Worm (Caenorhabditis elegans) whole organism, midembryonic: ENCODE results near the gene mrps-34.

ENCODE experiments used
- T22C8.4 ChIP-seq: fragments of 200-800 bp; sonication (Bioruptor generic); IDR thresholded peaks from 2 replicates; pipeline ENCODE4 v1.3.6; 2022; ENCODE audit warnings: missing genetic modification characterization, missing compliant biosample characterization
- cog-1 ChIP-seq: sonication (generic microtip); optimal IDR thresholded peaks from 2 replicates; lab custom pipeline; 2016; ENCODE audit warnings: missing genetic modification characterization, missing compliant biosample characterization
- flt-1 ChIP-seq: fragments of 200-800 bp; sonication (Bioruptor generic); IDR thresholded peaks from 2 replicates; pipeline ENCODE4 v1.3.6; 2022; ENCODE audit warnings: missing genetic modification characterization, missing compliant biosample characterization
- klf-2 ChIP-seq: fragments of 200-800 bp; sonication (Bioruptor generic); conservative IDR thresholded peaks from 2 replicates; pipeline ENCODE4 v1.3.6; 2022; ENCODE audit warnings: missing genetic modification reagents, missing genetic modification characterization, missing compliant biosample characterization
- med-1 ChIP-seq: sonication (generic microtip); optimal IDR thresholded peaks from 2 replicates; lab custom pipeline; 2017; ENCODE audit warnings: missing genetic modification characterization, mild to moderate bottlenecking, missing compliant biosample characterization, antibody characterized with exemption, missing genetic modification reagents; ENCODE audit not compliant: insufficient read depth
- ref-1 ChIP-seq: fragments of 200-800 bp; sonication (Bioruptor generic); conservative IDR thresholded peaks from 2 replicates; pipeline ENCODE4 v1.3.6; 2022; ENCODE audit warnings: missing genetic modification reagents, missing genetic modification characterization, missing compliant biosample characterization
- tab-1 ChIP-seq: fragments of 200-800 bp; sonication (Bioruptor generic); IDR thresholded peaks from 2 replicates; pipeline ENCODE4 v1.3.6; 2022; ENCODE audit warnings: missing genetic modification characterization, missing compliant biosample characterization
- ztf-23 ChIP-seq: fragments of 200-800 bp; sonication (Bioruptor generic); IDR thresholded peaks from 2 replicates; pipeline ENCODE4 v1.3.6; 2022; ENCODE audit warnings: missing genetic modification reagents, missing genetic modification characterization, missing compliant biosample characterization
- ztf-29 ChIP-seq: fragments of 200-800 bp; sonication (Bioruptor generic); IDR thresholded peaks from 2 replicates; pipeline ENCODE4 v1.3.6; 2022; ENCODE audit warnings: missing genetic modification reagents, missing genetic modification characterization, missing compliant biosample characterization

- peak; percentile 20; the same call in 1 of the 2 replicates for TF ChIP-seq ztf-29 (GFP tag; lab: Robert Waterston, UW)
- no peak for TF ChIP-seq med-1 (GFP tag; lab: Kevin White, UChicago)
- no peak for TF ChIP-seq ztf-23 (GFP tag; lab: Robert Waterston, UW)
- no peak for TF ChIP-seq ref-1 (GFP tag; lab: Robert Waterston, UW)
- peak; percentile 28 for TF ChIP-seq cog-1 (tag; lab: Kevin White, UChicago)
- TF ChIP-seq flt-1: peak; percentile 60
- TF ChIP-seq klf-2 (GFP tag; lab: Robert Waterston, UW): no peak
- no peak for TF ChIP-seq tab-1 (GFP tag; lab: Robert Waterston, UW)
- no peak for TF ChIP-seq T22C8.4 (GFP tag; lab: Robert Waterston, UW)
These were observed 39.6 kb downstream of the mrps-34 start for ce11 chrIII:4502559-4503240.
